Worm (Caenorhabditis elegans) whole organism, young adult: ENCODE data around the gene cni-1.

Experiments
- Y53G8AR.9 ChIP-seq: fragments of 200-800 bp; sonication (Bioruptor generic); conservative IDR thresholded peaks from 2 replicates; pipeline ENCODE4 v1.3.6; 2022; ENCODE audit warnings: missing genetic modification reagents, missing genetic modification characterization, missing compliant biosample characterization
- Y67H2A.10 ChIP-seq: fragments of 200-800 bp; sonication (Bioruptor generic); conservative IDR thresholded peaks from 2 replicates; pipeline ENCODE4 v1.3.6; 2022; ENCODE audit warnings: missing genetic modification reagents, missing genetic modification characterization, missing compliant biosample characterization
- atf-7 ChIP-seq: sonication (generic microtip); optimal IDR thresholded peaks from 2 replicates; lab custom pipeline; 2017; ENCODE audit warnings: mild to moderate bottlenecking, missing genetic modification characterization, missing compliant biosample characterization
- athp-1 ChIP-seq: sonication (generic microtip); optimal IDR thresholded peaks from 2 replicates; lab custom pipeline; 2017; ENCODE audit warnings: mild to moderate bottlenecking, missing genetic modification characterization, missing compliant biosample characterization
- egrh-3 ChIP-seq: fragments of 200-800 bp; sonication (Bioruptor generic); IDR thresholded peaks from 2 replicates; pipeline ENCODE4 v1.3.6; 2022; ENCODE audit warnings: missing genetic modification reagents, missing genetic modification characterization, missing compliant biosample characterization
- lsl-1 ChIP-seq: fragments of 200-800 bp; sonication (Bioruptor generic); optimal IDR thresholded peaks from 2 replicates; lab custom pipeline; 2018; ENCODE audit warnings: mild to moderate bottlenecking, missing genetic modification characterization, moderate library complexity, missing compliant biosample characterization
- madf-8 ChIP-seq: fragments of 200-800 bp; sonication (Bioruptor generic); conservative IDR thresholded peaks from 2 replicates; pipeline ENCODE4 v1.3.6; 2022; ENCODE audit warnings: missing genetic modification reagents, missing genetic modification characterization, missing compliant biosample characterization
- mes-4 ChIP-seq: sonication (generic microtip); optimal IDR thresholded peaks from 2 replicates; lab custom pipeline; 2016; ENCODE audit warnings: missing genotype, missing genetic modification characterization, missing compliant biosample characterization
- zim-3 ChIP-seq: sonication (generic microtip); optimal IDR thresholded peaks from 2 replicates; lab custom pipeline; 2017; ENCODE audit warnings: mild to moderate bottlenecking, missing genetic modification characterization, moderate library complexity, missing compliant biosample characterization
- ztf-26 ChIP-seq: sonication (generic microtip); optimal IDR thresholded peaks from 2 replicates; lab custom pipeline; 2017; ENCODE audit warnings: missing genetic modification characterization, missing compliant biosample characterization

- no peak for TF ChIP-seq athp-1 (tag; lab: Kevin White, UChicago)
- no peak for TF ChIP-seq lsl-1 (GFP tag; lab: Kevin White, UChicago)
- TF ChIP-seq Y53G8AR.9 (GFP tag; lab: Robert Waterston, UW) = no peak
- TF ChIP-seq atf-7 = no peak
- TF ChIP-seq ztf-26 (tag; lab: Kevin White, UChicago) = no peak
- TF ChIP-seq egrh-3 (GFP tag; lab: Robert Waterston, UW) = no peak
- TF ChIP-seq madf-8 (GFP tag; lab: Robert Waterston, UW) = no peak
- TF ChIP-seq mes-4 = no peak
- no peak for TF ChIP-seq Y67H2A.10
- no peak for TF ChIP-seq zim-3 (tag; lab: Kevin White, UChicago)
These were observed 27.3 kb downstream of the cni-1 start, which contains the start of gene F57B1.5 for ce11 chrV:13207426-13207825.
